Fruit fly (Drosophila melanogaster) Kc167 (cell line): ENCODE data around the gene CG11655.

Experiments used
- Myc ChIP-seq: fragments of >200 bp; optimal IDR thresholded peaks from 2 replicates; lab custom pipeline; 2017; ENCODE audit warnings: missing external identifiers
- Sin3A ChIP-seq: fragments of >200 bp; optimal IDR thresholded peaks from 2 replicates; lab custom pipeline; 2018; ENCODE audit warnings: missing external identifiers
- h ChIP-seq: fragments of >200 bp; optimal IDR thresholded peaks from 3 replicates; lab custom pipeline; 2018; ENCODE audit warnings: missing external identifiers
- insv ChIP-seq: fragments of >200 bp; optimal IDR thresholded peaks from 3 replicates; lab custom pipeline; 2018; ENCODE audit warnings: missing external identifiers
- psq ChIP-seq: fragments of >200 bp; optimal IDR thresholded peaks from 2 replicates; lab custom pipeline; 2017; ENCODE audit warnings: missing external identifiers
- ttk ChIP-seq: sonication (Bioruptor generic); optimal IDR thresholded peaks from 2 replicates; lab custom pipeline; 2017; ENCODE audit warnings: missing external identifiers

Gene CG11655

dm6 chrX:15471904-15472303 is 18.6 kb downstream of the CG11655 start, which contains the start of the genes Grip128 and Alg14:
Gene Grip128, minus strand, starts transcription at chrX:15472119.
Gene Alg14, plus strand, starts transcription at chrX:15472164.
- TF ChIP-seq h (lab: Kevin White, UChicago): no peak
- no peak for TF ChIP-seq Sin3A (lab: Kevin White, UChicago)
- no peak for TF ChIP-seq Myc (lab: Kevin White, UChicago)
- TF ChIP-seq insv (lab: Kevin White, UChicago): no peak
- no peak for TF ChIP-seq ttk (lab: Kevin White, UChicago)
- TF ChIP-seq psq (lab: Kevin White, UChicago): no peak

- TF ChIP-seq Sin3A (lab: Kevin White, UChicago): no peak
- no peak for TF ChIP-seq h (lab: Kevin White, UChicago)
- TF ChIP-seq Myc (lab: Kevin White, UChicago): no peak
- TF ChIP-seq psq (lab: Kevin White, UChicago): no peak
- no peak for TF ChIP-seq insv (lab: Kevin White, UChicago)
- no peak for TF ChIP-seq ttk (lab: Kevin White, UChicago)
Measured at dm6 chrX:15475367-15475789, 22.1 kb downstream of the CG11655 start, which contains the start of gene mh. Gene mh, minus strand, starts transcription at chrX:15475400.

- TF ChIP-seq insv (lab: Kevin White, UChicago) (no peak), Sin3A (lab: Kevin White, UChicago) (no peak), h (lab: Kevin White, UChicago) (no peak), Myc (lab: Kevin White, UChicago) (no peak), psq (lab: Kevin White, UChicago) (no peak), ttk (lab: Kevin White, UChicago) (no peak)
Measured at dm6 chrX:15475791-15476190, 22.5 kb downstream of the CG11655 start, which contains the start of gene CG6324. Gene CG6324, plus strand, starts transcription at chrX:15476091.

dm6 chrX:15482236-15482660 is 29.0 kb downstream of the CG11655 start, which contains the start of gene CG6340:
Gene CG6340, plus strand, starts transcription at chrX:15482374.
- no peak for TF ChIP-seq psq (lab: Kevin White, UChicago)
- no peak for TF ChIP-seq Sin3A (lab: Kevin White, UChicago)
- no peak for TF ChIP-seq Myc (lab: Kevin White, UChicago)
- no peak for TF ChIP-seq insv (lab: Kevin White, UChicago)
- TF ChIP-seq h (lab: Kevin White, UChicago): no peak
- TF ChIP-seq ttk (lab: Kevin White, UChicago): no peak

dm6 chrX:15483010-15483802 is 29.9 kb downstream of the CG11655 start:
- no peak for TF ChIP-seq insv (lab: Kevin White, UChicago)
- TF ChIP-seq psq (lab: Kevin White, UChicago): no peak
- TF ChIP-seq h (lab: Kevin White, UChicago): no peak
- no peak for TF ChIP-seq ttk (lab: Kevin White, UChicago)
- TF ChIP-seq Myc (lab: Kevin White, UChicago): no peak
- no peak for TF ChIP-seq Sin3A (lab: Kevin White, UChicago)

- no peak for TF ChIP-seq h (lab: Kevin White, UChicago)
- TF ChIP-seq Sin3A (lab: Kevin White, UChicago): no peak
- no peak for TF ChIP-seq insv (lab: Kevin White, UChicago)
- no peak for TF ChIP-seq ttk (lab: Kevin White, UChicago)
- TF ChIP-seq psq (lab: Kevin White, UChicago): no peak
- TF ChIP-seq Myc (lab: Kevin White, UChicago): no peak
Measured at dm6 chrX:15484451-15485032, 31.3 kb downstream of the CG11655 start.

- TF ChIP-seq Sin3A (lab: Kevin White, UChicago): no peak
- no peak for TF ChIP-seq h (lab: Kevin White, UChicago)
- no peak for TF ChIP-seq ttk (lab: Kevin White, UChicago)
- TF ChIP-seq Myc (lab: Kevin White, UChicago): no peak
- TF ChIP-seq psq (lab: Kevin White, UChicago): no peak
- TF ChIP-seq insv (lab: Kevin White, UChicago): no peak
Measured at dm6 chrX:15486682-15487081, 33.4 kb downstream of the CG11655 start, which contains the start of gene Gmap. Gene Gmap, plus strand, starts transcription at chrX:15486922.

dm6 chrX:15490519-15490918 is 37.2 kb downstream of the CG11655 start:
- TF ChIP-seq Myc (lab: Kevin White, UChicago): no peak
- no peak for TF ChIP-seq h (lab: Kevin White, UChicago)
- no peak for TF ChIP-seq psq (lab: Kevin White, UChicago)
- no peak for TF ChIP-seq Sin3A (lab: Kevin White, UChicago)
- no peak for TF ChIP-seq ttk (lab: Kevin White, UChicago)
- TF ChIP-seq insv (lab: Kevin White, UChicago): no peak

dm6 chrX:15495600-15496379 is 42.5 kb downstream of the CG11655 start:
- no peak for TF ChIP-seq h (lab: Kevin White, UChicago)

- TF ChIP-seq ttk (lab: Kevin White, UChicago) (no peak), h (lab: Kevin White, UChicago) (no peak), insv (lab: Kevin White, UChicago) (no peak)
Measured at dm6 chrX:15496651-15497409, 43.6 kb downstream of the CG11655 start.
